Fruit fly (Drosophila melanogaster): ENCODE results near the gene CG8611.
A peak's percentile ranks its signal among the peaks of the same experiment; 100 is the strongest.

The CG8611 gene

dm6 chrX:17424383-17424782 lies 2.4 kb upstream of the CG8611 start:
- TF ChIP-seq CG4360 (GFP tag; IDR thresholded peaks at IDR 0.05) (no peak), Drgx (GFP tag; IDR thresholded peaks at IDR 0.05) (peak; percentile 21; the same call in 1 of the 2 replicates), Optix (GFP tag; IDR thresholded peaks at IDR 0.05) (0 out of 3 replicates have a peak, but pooled peaks have one; percentile 28), Dfd (GFP tag; optimal IDR thresholded peaks at IDR 0.05) (no peak), Med (GFP tag) (peak; percentile 37), prd (optimal IDR thresholded peaks at IDR 0.05) (no peak), prd (GFP tag; IDR thresholded peaks at IDR 0.05) (peak; percentile 28; the same call in 1 of the 3 replicates)

- TF ChIP-seq CG8924 (tag; optimal IDR thresholded peaks at IDR 0.05) (peak; percentile 8), CG4360 (GFP tag; IDR thresholded peaks at IDR 0.05) (no peak), Awh (GFP tag; IDR thresholded peaks at IDR 0.05) (no peak), CTCF (GFP tag; optimal IDR thresholded peaks at IDR 0.05) (no peak), pb (GFP tag; optimal IDR thresholded peaks at IDR 0.05) (peak; percentile 36), CG4282 (GFP tag; optimal IDR thresholded peaks at IDR 0.05) (no peak), ewg (GFP tag; optimal IDR thresholded peaks at IDR 0.05) (no peak), NfI (GFP tag; optimal IDR thresholded peaks at IDR 0.05) (peak; percentile 18), CG4730 (GFP tag; IDR thresholded peaks at IDR 0.05) (no peak), CG5245 (GFP tag; optimal IDR thresholded peaks at IDR 0.05) (no peak), Rx (GFP tag; IDR thresholded peaks at IDR 0.05) (no peak), zfh2 (GFP tag; optimal IDR thresholded peaks at IDR 0.05) (no peak), Vsx1 (GFP tag; optimal IDR thresholded peaks at IDR 0.05) (no peak), CG7357 (GFP tag; IDR thresholded peaks at IDR 0.05) (no peak), CG14441 (GFP tag; IDR thresholded peaks at IDR 0.05) (no peak), gsb (GFP tag; IDR thresholded peaks at IDR 0.05) (no peak), org-1 (GFP tag; optimal IDR thresholded peaks at IDR 0.05) (no peak), CG10366 (GFP tag; IDR thresholded peaks at IDR 0.05) (no peak), CG10209 (GFP tag; optimal IDR thresholded peaks at IDR 0.05) (no peak), crol (GFP tag; IDR thresholded peaks at IDR 0.05) (peak; percentile 67), pzg (GFP tag; optimal IDR thresholded peaks at IDR 0.05) (peak; percentile 23), CG15073 (GFP tag; optimal IDR thresholded peaks at IDR 0.05) (no peak), CG2875 (GFP tag; optimal IDR thresholded peaks at IDR 0.05) (no peak), CG13287 (GFP tag; IDR thresholded peaks at IDR 0.05; ENCODE audit: partially characterized antibody) (no peak), Tbp (GFP tag; optimal IDR thresholded peaks at IDR 0.05) (no peak), CG11695 (GFP tag; IDR thresholded peaks at IDR 0.05) (no peak), Nf-YC (tag; optimal IDR thresholded peaks at IDR 0.05) (no peak), CG14710 (tag; optimal IDR thresholded peaks at IDR 0.05) (peak; percentile 5), dimm (GFP tag; IDR thresholded peaks at IDR 0.05) (no peak), odd (GFP tag; optimal IDR thresholded peaks at IDR 0.05) (no peak), CG6791 (GFP tag; IDR thresholded peaks at IDR 0.05; ENCODE audit: partially characterized antibody) (no peak), CG17385 (GFP tag; optimal IDR thresholded peaks at IDR 0.05) (peak; percentile 99), jigr1 (GFP tag; IDR thresholded peaks at IDR 0.05) (no peak), lilli (GFP tag; optimal IDR thresholded peaks at IDR 0.05) (no peak), CG18262 (tag; optimal IDR thresholded peaks at IDR 0.05) (no peak), CG10274 (GFP tag; optimal IDR thresholded peaks at IDR 0.05) (no peak), CG12659 (GFP tag; optimal IDR thresholded peaks at IDR 0.05) (peak; percentile 7), Fer3 (tag; optimal IDR thresholded peaks at IDR 0.05) (no peak), caup (GFP tag; optimal IDR thresholded peaks at IDR 0.05; ENCODE audit: severe bottlenecking) (no peak), Usf (GFP tag; optimal IDR thresholded peaks at IDR 0.05) (no peak), CG8765 (GFP tag; IDR thresholded peaks at IDR 0.05) (no peak), CG1647 (GFP tag; optimal IDR thresholded peaks at IDR 0.05) (no peak), h (optimal IDR thresholded peaks at IDR 0.05) (no peak), NK7.1 (GFP tag; optimal IDR thresholded peaks at IDR 0.05) (no peak), CG2116 (GFP tag; optimal IDR thresholded peaks at IDR 0.05) (peak; percentile 5), Med (GFP tag) (peak; percentile 88)
Measured at dm6 chrX:17423310-17423945, 1.5 kb upstream of the CG8611 start, which contains the start of gene ENGase. TSS of gene ENGase (plus strand) at chrX:17423591.
